Worm (Caenorhabditis elegans) whole organism, L1 larva: Measurements from ENCODE around the gene F54H12.10.

Experiments
- blmp-1 ChIP-seq: fragments of 150-350 bp; optimal IDR thresholded peaks from 2 replicates; lab custom pipeline; 2014; ENCODE audit warnings: missing biosample characterization, missing genetic modification characterization
- ceh-82 ChIP-seq, 3 experiments: fragments of 150-350 bp in 1 of 3; sonication (generic microtip) in 2 of 3; optimal IDR thresholded peaks; 2 replicates each; lab custom pipeline; 2014 to 2017; ENCODE audit warnings: missing biosample characterization in 3 of 3, missing genetic modification characterization in 3 of 3
- ces-1 ChIP-seq: fragments of 150-350 bp; optimal IDR thresholded peaks from 2 replicates; lab custom pipeline; 2014; ENCODE audit warnings: missing biosample characterization, missing genetic modification reagents, missing genetic modification characterization
- efl-1 ChIP-seq, 4 experiments: fragments of 150-350 bp; optimal IDR thresholded peaks in 3 of 4; peaks in 1 of 4; 1 replicate in 1 of 4; 2 replicates in 3 of 4; lab custom pipeline; 2014; ENCODE audit warnings: missing biosample characterization in 2 of 4, missing genetic modification characterization in 2 of 4, missing genetic modification reagents in 2 of 4
- elt-3 ChIP-seq, 6 experiments: fragments of 150-350 bp in 1 of 6; sonication (generic microtip); optimal IDR thresholded peaks; 2 replicates each; lab custom pipeline; 2017 to 2018; ENCODE audit warnings: missing biosample characterization in 6 of 6, missing genetic modification characterization in 6 of 6, inconsistent platforms in 1 of 6
- fkh-10 ChIP-seq: sonication (generic microtip); optimal IDR thresholded peaks from 2 replicates; lab custom pipeline; 2017; ENCODE audit warnings: missing biosample characterization, missing genetic modification reagents, missing genetic modification characterization
- mep-1 ChIP-seq: fragments of 150-350 bp; optimal IDR thresholded peaks from 2 replicates; lab custom pipeline; 2014; ENCODE audit warnings: missing biosample characterization, missing genetic modification characterization
- nhr-28 ChIP-seq: fragments of 150-350 bp; optimal IDR thresholded peaks from 2 replicates; lab custom pipeline; 2014; ENCODE audit warnings: missing biosample characterization, missing genetic modification characterization
- nhr-76 ChIP-seq: sonication (generic microtip); optimal IDR thresholded peaks from 2 replicates; lab custom pipeline; 2017; ENCODE audit warnings: missing biosample characterization, missing genetic modification characterization

- TF ChIP-seq fkh-10 (GFP tag; lab: Kevin White, UChicago) (no peak), blmp-1 (tag; lab: Kevin White, UChicago) (no peak), ces-1 (GFP tag; lab: Kevin White, UChicago) (no peak), elt-3 (tag; optimal IDR thresholded peaks at IDR 0.05; lab: Kevin White, UChicago) (no peak), efl-1 (optimal IDR thresholded peaks at IDR 0.05; lab: Kevin White, UChicago) (no peak), efl-1 (GFP tag; optimal IDR thresholded peaks at IDR 0.05 in 1 of 2; lab: Kevin White, UChicago) (no peak), mep-1 (tag; lab: Kevin White, UChicago) (no peak), ceh-82 (tag; optimal IDR thresholded peaks at IDR 0.05; lab: Kevin White, UChicago) (no peak), nhr-76 (tag; lab: Kevin White, UChicago) (no peak), nhr-28 (tag; lab: Kevin White, UChicago) (no peak)
Observed at ce11 chrIII:7922207-7922606, 36.6 kb downstream of the F54H12.10 start, which contains the start of gene C29E4.17.
